Fruit fly (Drosophila melanogaster) whole organism, embryonic: ENCODE measurements around the gene tws.

Experiments used
- ATbp ChIP-seq: fragments of 200-800 bp; sonication (Bioruptor generic); optimal IDR thresholded peaks from 2 replicates; lab custom pipeline; 2017; ENCODE audit warnings: missing biosample characterization, mild to moderate bottlenecking, missing genetic modification characterization, missing genetic modification reagents
- Abd-B ChIP-seq: fragments of 200-800 bp; sonication (Bioruptor generic); optimal IDR thresholded peaks from 2 replicates; lab custom pipeline; 2018; ENCODE audit warnings: missing biosample characterization, mild to moderate bottlenecking, missing genetic modification characterization, moderate library complexity
- Atf3 ChIP-seq: fragments of 200-800 bp; sonication (Bioruptor generic); optimal IDR thresholded peaks from 3 replicates; lab custom pipeline; 2016; ENCODE audit warnings: missing biosample characterization, missing genetic modification characterization
- Bdp1 ChIP-seq: fragments of 200-800 bp; sonication (Bioruptor generic); optimal IDR thresholded peaks from 3 replicates; lab custom pipeline; 2016; ENCODE audit warnings: missing biosample characterization, missing genetic modification characterization
- Bgb ChIP-seq: fragments of 200-800 bp; sonication (Bioruptor generic); IDR thresholded peaks from 2 replicates; pipeline ENCODE4 v1.3.6; 2022; ENCODE audit warnings: missing biosample characterization, missing genetic modification characterization; ENCODE audit not compliant: partially characterized antibody
- CG10959 ChIP-seq: fragments of 200-800 bp; sonication (Bioruptor generic); IDR thresholded peaks from 2 replicates; pipeline ENCODE4 v1.3.6; 2022; ENCODE audit warnings: missing biosample characterization, missing genetic modification characterization
- CG1233 ChIP-seq: fragments of 200-800 bp; sonication (Bioruptor generic); optimal IDR thresholded peaks from 4 replicates; lab custom pipeline; 2018; ENCODE audit warnings: missing biosample characterization, mild to moderate bottlenecking, missing genetic modification characterization
- CG12744 ChIP-seq: fragments of 200-800 bp; sonication (Bioruptor generic); optimal IDR thresholded peaks from 2 replicates; lab custom pipeline; 2016; ENCODE audit warnings: missing biosample characterization, missing genetic modification characterization
- CG13775 ChIP-seq: fragments of 200-800 bp; sonication (Bioruptor generic); optimal IDR thresholded peaks from 3 replicates; lab custom pipeline; 2017; ENCODE audit warnings: missing biosample characterization, mild to moderate bottlenecking, missing genetic modification characterization
- CG15011 ChIP-seq: fragments of 200-800 bp; sonication (Bioruptor generic); optimal IDR thresholded peaks from 3 replicates; lab custom pipeline; 2018; ENCODE audit warnings: missing biosample characterization, mild to moderate bottlenecking, missing genetic modification characterization
- CG17829 ChIP-seq: fragments of 200-800 bp; optimal IDR thresholded peaks from 2 replicates; lab custom pipeline; 2019; ENCODE audit warnings: missing biosample characterization, mild to moderate bottlenecking, missing genetic modification characterization, moderate library complexity
- CG2120 ChIP-seq: fragments of 200-800 bp; sonication (Bioruptor generic); optimal IDR thresholded peaks from 3 replicates; lab custom pipeline; 2016; ENCODE audit warnings: missing biosample characterization, missing genetic modification characterization
- CG30403 ChIP-seq: fragments of 200-800 bp; sonication (Bioruptor generic); optimal IDR thresholded peaks from 3 replicates; lab custom pipeline; 2016; ENCODE audit warnings: missing biosample characterization, missing genetic modification characterization
- CG3726 ChIP-seq: fragments of 200-800 bp; sonication (Bioruptor generic); IDR thresholded peaks from 3 replicates; pipeline ENCODE4, ENCODE4 v1.3.6; 2022; ENCODE audit warnings: missing biosample characterization, missing genetic modification characterization
- CG4854 ChIP-seq: fragments of 200-800 bp; sonication (Bioruptor generic); optimal IDR thresholded peaks from 2 replicates; lab custom pipeline; 2016; ENCODE audit warnings: missing biosample characterization, missing genetic modification characterization, inconsistent platforms
- CG5245 ChIP-seq: fragments of 200-800 bp; sonication (Bioruptor generic); optimal IDR thresholded peaks from 3 replicates; lab custom pipeline; 2016; ENCODE audit warnings: missing biosample characterization, missing genetic modification characterization
- CG6654 ChIP-seq: fragments of 200-800 bp; sonication (Bioruptor generic); optimal IDR thresholded peaks from 2 replicates; lab custom pipeline; 2017; ENCODE audit warnings: missing biosample characterization, mild to moderate bottlenecking, missing genetic modification characterization
- CG6689 ChIP-seq: fragments of 200-800 bp; sonication (Bioruptor generic); IDR thresholded peaks from 2 replicates; pipeline ENCODE4 v1.3.6; 2022; ENCODE audit warnings: missing biosample characterization, missing genetic modification characterization
- CG6791 ChIP-seq: fragments of 200-800 bp; sonication (Bioruptor generic); IDR thresholded peaks from 3 replicates; pipeline ENCODE4 v1.3.6; 2022; ENCODE audit warnings: missing biosample characterization, missing genetic modification characterization; ENCODE audit not compliant: partially characterized antibody
- CG7372 ChIP-seq: fragments of 200-800 bp; sonication (Bioruptor generic); IDR thresholded peaks from 2 replicates; pipeline ENCODE4 v1.3.6; 2022; ENCODE audit warnings: missing biosample characterization, missing genetic modification characterization
- CG7786 ChIP-seq: fragments of 200-800 bp; sonication (Bioruptor generic); optimal IDR thresholded peaks from 2 replicates; lab custom pipeline; 2016; ENCODE audit warnings: missing biosample characterization, missing genetic modification characterization
- CG8924 ChIP-seq: fragments of 200-800 bp; optimal IDR thresholded peaks from 3 replicates; lab custom pipeline; 2019; ENCODE audit warnings: missing biosample characterization, mild to moderate bottlenecking, missing genetic modification characterization, moderate library complexity
- CG9609 ChIP-seq: fragments of 200-800 bp; sonication (Bioruptor generic); optimal IDR thresholded peaks from 3 replicates; lab custom pipeline; 2016; ENCODE audit warnings: missing biosample characterization, missing genetic modification characterization
- E2f2 ChIP-seq: fragments of 200-800 bp; sonication (Bioruptor generic); IDR thresholded peaks from 2 replicates; pipeline ENCODE4 v1.3.6; 2022; ENCODE audit warnings: missing biosample characterization, missing genetic modification characterization
- Ets65A ChIP-seq: fragments of 200-800 bp; sonication (Bioruptor generic); peaks from one replicate; lab custom pipeline; 2016; ENCODE audit warnings: missing biosample characterization, missing genetic modification characterization
- Gug ChIP-seq: fragments of 200-800 bp; sonication (Bioruptor generic); IDR thresholded peaks from 4 replicates; pipeline ENCODE4 v1.3.6; 2022; ENCODE audit warnings: missing biosample characterization, missing genetic modification characterization
- H2.0 ChIP-seq: fragments of 200-800 bp; sonication (Bioruptor generic); IDR thresholded peaks from 2 replicates; pipeline ENCODE4 v1.3.6; 2022; ENCODE audit warnings: missing biosample characterization, missing genetic modification characterization
- HHEX ChIP-seq: fragments of 200-800 bp; sonication (Bioruptor generic); optimal IDR thresholded peaks from 3 replicates; lab custom pipeline; 2017; ENCODE audit warnings: missing biosample characterization, mild to moderate bottlenecking, missing genetic modification characterization, missing genetic modification reagents
- Hand ChIP-seq: fragments of 200-800 bp; sonication (Bioruptor generic); optimal IDR thresholded peaks from 2 replicates; lab custom pipeline; 2017; ENCODE audit warnings: mild to moderate bottlenecking, missing biosample characterization, missing genetic modification reagents, missing genetic modification characterization
- Jarid2 ChIP-seq: fragments of 200-800 bp; sonication (Bioruptor generic); optimal IDR thresholded peaks from 3 replicates; lab custom pipeline; 2017; ENCODE audit warnings: mild to moderate bottlenecking, missing biosample characterization, missing genetic modification reagents, missing genetic modification characterization
- Med ChIP-seq: fragments of 200-800 bp; sonication (Bioruptor generic); peaks from one replicate; lab custom pipeline; 2016; ENCODE audit warnings: missing biosample characterization, missing genetic modification characterization, mild to moderate bottlenecking, inconsistent platforms, moderate library complexity
- Mes4 ChIP-seq: fragments of 200-800 bp; sonication (Bioruptor generic); optimal IDR thresholded peaks from 2 replicates; lab custom pipeline; 2016; ENCODE audit warnings: missing biosample characterization, missing genetic modification characterization
- Optix ChIP-seq: fragments of 200-800 bp; sonication (Bioruptor generic); IDR thresholded peaks from 3 replicates; pipeline ENCODE4 v1.3.6; 2022; ENCODE audit warnings: missing biosample characterization, missing genetic modification characterization
- Tbp ChIP-seq: fragments of >200 bp; optimal IDR thresholded peaks from 2 replicates; lab custom pipeline; 2018; ENCODE audit warnings: missing biosample characterization, missing genetic modification characterization
- ato ChIP-seq: fragments of 200-800 bp; sonication (Bioruptor generic); IDR thresholded peaks from 2 replicates; pipeline ENCODE4 v1.3.6; 2022; ENCODE audit warnings: missing biosample characterization, missing genetic modification characterization; ENCODE audit not compliant: partially characterized antibody
- bab2 ChIP-seq: fragments of 200-800 bp; sonication (Bioruptor generic); optimal IDR thresholded peaks from 2 replicates; lab custom pipeline; 2016; ENCODE audit warnings: missing biosample characterization, missing genetic modification characterization
- cad ChIP-seq: fragments of >200 bp; optimal IDR thresholded peaks from 2 replicates; lab custom pipeline; 2017; ENCODE audit warnings: missing biosample characterization, missing genetic modification characterization
- cas ChIP-seq: fragments of 200-800 bp; sonication (Bioruptor generic); IDR thresholded peaks from 2 replicates; pipeline ENCODE4 v1.3.6; 2022; ENCODE audit warnings: missing biosample characterization, missing genetic modification characterization
- cg ChIP-seq: fragments of 200-800 bp; sonication (Bioruptor generic); optimal IDR thresholded peaks from 3 replicates; lab custom pipeline; 2019; ENCODE audit warnings: missing biosample characterization, mild to moderate bottlenecking, missing genetic modification characterization, moderate library complexity
- danr ChIP-seq: fragments of 200-800 bp; sonication (Bioruptor generic); IDR thresholded peaks from 2 replicates; pipeline ENCODE4 v1.3.6; 2022; ENCODE audit warnings: missing biosample characterization, missing genetic modification characterization
- dmrt99B ChIP-seq: fragments of 200-800 bp; sonication (Bioruptor generic); optimal IDR thresholded peaks from 2 replicates; lab custom pipeline; 2018; ENCODE audit warnings: missing biosample characterization, mild to moderate bottlenecking, missing genetic modification characterization, moderate library complexity
- ewg ChIP-seq: fragments of 200-800 bp; sonication (Bioruptor generic); optimal IDR thresholded peaks from 3 replicates; lab custom pipeline; 2017; ENCODE audit warnings: mild to moderate bottlenecking, missing biosample characterization, missing genetic modification reagents, missing genetic modification characterization
- grn ChIP-seq: fragments of 200-800 bp; sonication (Bioruptor generic); optimal IDR thresholded peaks from 3 replicates; lab custom pipeline; 2017; ENCODE audit warnings: missing biosample characterization, missing genetic modification characterization
- hbn ChIP-seq: fragments of 200-800 bp; sonication (Bioruptor generic); IDR thresholded peaks from 2 replicates; pipeline ENCODE4 v1.3.6; 2022; ENCODE audit warnings: missing biosample characterization, missing genetic modification characterization; ENCODE audit not compliant: partially characterized antibody
- lbe ChIP-seq: fragments of 200-800 bp; sonication (Bioruptor generic); optimal IDR thresholded peaks from 2 replicates; lab custom pipeline; 2016; ENCODE audit warnings: missing biosample characterization, mild to moderate bottlenecking, missing genetic modification characterization
- mld ChIP-seq: fragments of 200-800 bp; sonication (Bioruptor generic); IDR thresholded peaks from 3 replicates; pipeline ENCODE4 v1.3.6; 2022; ENCODE audit warnings: missing biosample characterization, missing genetic modification characterization; ENCODE audit not compliant: partially characterized antibody
- ranshi ChIP-seq: fragments of 200-800 bp; sonication (Bioruptor generic); IDR thresholded peaks from 2 replicates; pipeline ENCODE4 v1.3.6; 2022; ENCODE audit warnings: missing biosample characterization, missing genetic modification characterization
- sob ChIP-seq: fragments of 200-800 bp; sonication (Bioruptor generic); IDR thresholded peaks from 2 replicates; pipeline ENCODE4 v1.3.6; 2022; ENCODE audit warnings: missing biosample characterization, missing genetic modification characterization
- sug ChIP-seq: fragments of 200-800 bp; optimal IDR thresholded peaks from 2 replicates; lab custom pipeline; 2019; ENCODE audit warnings: missing biosample characterization, mild to moderate bottlenecking, missing genetic modification characterization, moderate library complexity
- tx ChIP-seq: fragments of 200-800 bp; sonication (Bioruptor generic); optimal IDR thresholded peaks from 2 replicates; lab custom pipeline; 2016; ENCODE audit warnings: missing biosample characterization, missing genetic modification characterization
- usp ChIP-seq: fragments of >200 bp; optimal IDR thresholded peaks from 2 replicates; lab custom pipeline; 2017; ENCODE audit warnings: missing biosample characterization, missing genetic modification characterization
- wek ChIP-seq: fragments of 200-800 bp; sonication (Bioruptor generic); optimal IDR thresholded peaks from 3 replicates; lab custom pipeline; 2018; ENCODE audit warnings: missing biosample characterization, mild to moderate bottlenecking, missing genetic modification characterization, moderate library complexity

Gene tws

dm6 chr3R:10109938-10110337 lies 29.6 kb downstream of the tws start, which contains the start of gene Fmr1 (continued):
- TF ChIP-seq cas (GFP tag; lab: Robert Waterston, UW) (no peak), CG2120 (GFP tag; lab: Kevin White, UChicago) (peak; percentile 72), CG30403 (GFP tag; lab: Kevin White, UChicago) (peak; percentile 58), Atf3 (GFP tag; lab: Kevin White, UChicago) (peak; percentile 7), Ets65A (peak; percentile 96), CG3726 (GFP tag; lab: Robert Waterston, UW) (no peak), Bdp1 (GFP tag; lab: Kevin White, UChicago) (peak; percentile 68), CG10959 (GFP tag; lab: Robert Waterston, UW) (no peak), CG13775 (peak; percentile 66), tx (GFP tag; lab: Kevin White, UChicago) (peak; percentile 42), CG6689 (GFP tag; lab: Robert Waterston, UW) (peak; percentile 50; the same call in 1 of the 2 replicates), wek (no peak), HHEX (no peak), usp (GFP tag; lab: Kevin White, UChicago) (no peak), Mes4 (GFP tag; lab: Kevin White, UChicago) (peak; percentile 4), bab2 (GFP tag; lab: Kevin White, UChicago) (peak; percentile 54), CG7372 (GFP tag; lab: Robert Waterston, UW) (0 out of 2 replicates have a peak, but pooled peaks have one; percentile 33), CG12744 (GFP tag; lab: Kevin White, UChicago) (peak; percentile 56), dmrt99B (tag; lab: Kevin White, UChicago) (no peak), hbn (GFP tag; lab: Robert Waterston, UW) (no peak), Optix (GFP tag; lab: Robert Waterston, UW) (peak; percentile 41; the same call in 1 of the 3 replicates), danr (GFP tag; lab: Robert Waterston, UW) (no peak), CG4854 (GFP tag; lab: Kevin White, UChicago) (peak; percentile 28), ewg (GFP tag; lab: Kevin White, UChicago) (peak; percentile 53), CG9609 (GFP tag; lab: Kevin White, UChicago) (peak; percentile 64), CG6654 (no peak), Gug (GFP tag; lab: Robert Waterston, UW) (peak; percentile 69; the same call in 3 of the 4 replicates), Tbp (GFP tag; lab: Kevin White, UChicago) (no peak), CG17829 (tag; lab: Kevin White, UChicago) (peak; percentile 61), ranshi (GFP tag; lab: Robert Waterston, UW) (no peak), Med (GFP tag; lab: Kevin White, UChicago) (peak; percentile 95), grn (GFP tag; lab: Kevin White, UChicago) (peak; percentile 70), sug (tag; lab: Kevin White, UChicago) (peak; percentile 66), lbe (no peak), CG5245 (no peak), CG8924 (tag; lab: Kevin White, UChicago) (peak; percentile 32), Abd-B (GFP tag; lab: Kevin White, UChicago) (no peak), Bgb (GFP tag; lab: Robert Waterston, UW) (no peak), sob (0 out of 2 replicates have a peak, but pooled peaks have one; percentile 12), cad (GFP tag; lab: Kevin White, UChicago) (no peak), cg (GFP tag; lab: Kevin White, UChicago) (no peak), mld (GFP tag; lab: Robert Waterston, UW) (no peak), Hand (GFP tag; lab: Kevin White, UChicago) (no peak), ato (GFP tag; lab: Robert Waterston, UW) (no peak), CG1233 (GFP tag; lab: Kevin White, UChicago) (peak; percentile 45), ATbp (GFP tag; lab: Kevin White, UChicago) (peak; percentile 12), CG15011 (GFP tag; lab: Kevin White, UChicago) (no peak), E2f2 (peak; percentile 98), CG7786 (peak; percentile 48), H2.0 (GFP tag; lab: Robert Waterston, UW) (no peak), Jarid2 (GFP tag; lab: Kevin White, UChicago) (no peak), CG6791 (GFP tag; lab: Robert Waterston, UW) (no peak)
